Worm (Caenorhabditis elegans): ENCODE results near the gene Y54G2A.73.

Gene Y54G2A.73

DNA sequence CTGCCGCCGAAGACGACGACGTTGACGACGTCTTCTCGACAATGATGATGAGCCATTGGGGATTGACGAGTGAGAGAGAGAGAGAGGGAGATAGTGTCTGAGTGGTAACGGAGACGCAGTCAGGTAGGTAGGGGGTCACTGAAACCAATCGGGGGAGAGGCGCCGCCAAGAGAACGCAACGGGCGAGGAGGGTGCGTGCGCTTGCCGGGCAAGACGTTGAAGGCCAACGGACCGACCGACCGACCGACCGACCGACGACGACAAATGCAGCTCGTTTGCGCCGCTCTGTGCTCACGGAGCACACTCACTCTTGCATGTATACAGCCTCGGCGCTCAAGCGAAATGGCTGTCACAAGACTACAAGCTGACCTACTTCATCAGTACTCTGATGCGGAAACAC, 18.2 kb downstream of the Y54G2A.73 start:
- TF ChIP-seq W03F9.2 (tag; optimal IDR thresholded peaks at IDR 0.05), result no peak
- no peak for TF ChIP-seq dao-5 (tag; optimal IDR thresholded peaks at IDR 0.05)
- TF ChIP-seq him-1 (tag; optimal IDR thresholded peaks at IDR 0.05), result peak; percentile 1

ce11 chrIV:2986720-2987119, 22.0 kb downstream of the Y54G2A.73 start:
- TF ChIP-seq W03F9.2 (tag; optimal IDR thresholded peaks at IDR 0.05) (no peak), dao-5 (tag; optimal IDR thresholded peaks at IDR 0.05) (no peak), him-1 (tag; optimal IDR thresholded peaks at IDR 0.05) (no peak)

DNA sequence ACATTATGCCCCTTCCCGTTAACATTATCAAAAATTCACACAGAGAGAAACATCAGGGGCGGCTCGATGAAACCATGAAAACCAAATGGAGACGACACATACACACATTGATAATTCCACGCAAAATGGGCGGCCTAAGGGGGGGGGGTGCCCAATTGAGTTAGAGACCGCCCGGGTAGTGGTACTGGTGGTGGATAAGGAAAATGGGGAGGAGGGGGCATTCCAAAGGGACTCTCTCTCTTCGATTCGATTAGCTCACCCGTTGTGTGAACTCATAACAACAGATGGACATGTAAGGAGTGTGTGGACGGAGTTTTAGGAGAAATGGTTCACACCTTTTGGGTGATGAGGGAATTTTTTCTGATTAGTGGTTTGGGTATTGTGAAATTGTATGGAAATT, 26.2 kb downstream of the Y54G2A.73 start:
- TF ChIP-seq dao-5 (tag; optimal IDR thresholded peaks at IDR 0.05), result no peak
- TF ChIP-seq W03F9.2 (tag; optimal IDR thresholded peaks at IDR 0.05), result no peak
- TF ChIP-seq him-1 (tag; optimal IDR thresholded peaks at IDR 0.05), result no peak

DNA sequence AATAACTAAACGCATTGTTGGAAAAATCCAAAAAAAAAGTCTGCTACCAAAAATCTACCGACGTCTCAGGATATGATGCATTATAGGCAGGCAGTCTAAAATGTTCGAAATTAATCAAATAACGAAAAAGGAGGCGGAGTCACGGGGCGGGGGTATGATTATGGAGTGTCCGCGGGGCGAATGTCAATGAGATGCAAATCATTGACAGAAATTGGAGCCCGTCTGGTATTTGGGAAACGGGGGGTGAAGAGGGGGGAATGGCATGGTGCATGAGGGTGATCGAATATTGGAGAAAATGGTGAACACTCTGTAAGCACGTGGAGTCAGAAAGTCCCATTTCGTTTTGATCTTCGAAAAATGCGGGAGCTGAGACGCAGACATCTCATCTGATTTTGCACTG, 30.3 kb downstream of the Y54G2A.73 start, which contains the start of gene lad-2:
lad-2 (minus strand) TSS at position 101 of the 400 bp plus-strand sequence.
- TF ChIP-seq W03F9.2 (tag; optimal IDR thresholded peaks at IDR 0.05), result no peak
- no peak for TF ChIP-seq him-1 (tag; optimal IDR thresholded peaks at IDR 0.05)
- no peak for TF ChIP-seq dao-5 (tag; optimal IDR thresholded peaks at IDR 0.05)

DNA sequence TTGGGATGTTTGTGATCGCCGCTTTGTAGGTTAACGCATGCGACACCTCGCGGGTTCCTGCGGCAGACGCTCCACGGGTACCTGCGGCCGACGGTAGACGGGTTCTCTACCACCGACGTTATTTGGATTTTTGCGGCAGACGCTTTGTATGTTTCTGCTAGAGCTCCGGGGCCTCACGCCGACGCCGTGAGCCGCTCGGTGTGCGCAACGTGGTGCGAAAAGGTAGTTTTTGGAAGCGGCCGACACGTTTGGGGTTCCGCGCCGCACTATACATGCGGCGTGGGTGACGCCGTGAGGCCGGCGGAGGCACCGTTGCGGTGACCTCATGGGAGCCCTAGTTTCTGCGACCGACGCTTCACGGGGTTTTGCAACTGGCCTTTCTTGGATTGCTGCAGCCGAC, 37.6 kb downstream of the Y54G2A.73 start:
- TF ChIP-seq W03F9.2 (tag; optimal IDR thresholded peaks at IDR 0.05), result no peak
- TF ChIP-seq dao-5 (tag; optimal IDR thresholded peaks at IDR 0.05), result no peak
- TF ChIP-seq him-1 (tag; optimal IDR thresholded peaks at IDR 0.05), result no peak

- TF ChIP-seq W03F9.2 (tag; optimal IDR thresholded peaks at IDR 0.05) (no peak), dao-5 (tag; optimal IDR thresholded peaks at IDR 0.05) (no peak), him-1 (tag; optimal IDR thresholded peaks at IDR 0.05) (no peak)
Measured at ce11 chrIV:2969399-2969990, 39.2 kb downstream of the Y54G2A.73 start, which contains the start of gene Y54G2A.57. Gene Y54G2A.57 (plus strand): TSS chrIV:2969940.

ce11 chrIV:2966884-2967283, 41.8 kb downstream of the Y54G2A.73 start:
- TF ChIP-seq W03F9.2 (tag; optimal IDR thresholded peaks at IDR 0.05) (no peak), him-1 (tag; optimal IDR thresholded peaks at IDR 0.05) (no peak), dao-5 (tag; optimal IDR thresholded peaks at IDR 0.05) (no peak)

ce11 chrIV:2960242-2960641, 48.5 kb downstream of the Y54G2A.73 start:
- no peak for TF ChIP-seq him-1 (tag; optimal IDR thresholded peaks at IDR 0.05)
- no peak for TF ChIP-seq dao-5 (tag; optimal IDR thresholded peaks at IDR 0.05)
- no peak for TF ChIP-seq W03F9.2 (tag; optimal IDR thresholded peaks at IDR 0.05)

ce11 chrIV:2959798-2960197, 48.9 kb downstream of the Y54G2A.73 start, which contains the start of gene ser-6:
Gene ser-6 (plus strand): TSS chrIV:2960098.
- TF ChIP-seq dao-5 (tag; optimal IDR thresholded peaks at IDR 0.05) (no peak), W03F9.2 (tag; optimal IDR thresholded peaks at IDR 0.05) (no peak), him-1 (tag; optimal IDR thresholded peaks at IDR 0.05) (no peak)
